Fruit fly (Drosophila melanogaster): ENCODE measurements around the gene Xrp1.
A peak's percentile ranks its signal among the peaks of the same experiment; 100 is the strongest.

Gene Xrp1

dm6 chr3R:18918872-18919339 lies 4.1 kb downstream of the Xrp1 start (continued):
- no peak for TF ChIP-seq nom (GFP tag; optimal IDR thresholded peaks at IDR 0.05)
- no peak for TF ChIP-seq nmo (GFP tag; optimal IDR thresholded peaks at IDR 0.05)
- no peak for TF ChIP-seq CG3995 (GFP tag; optimal IDR thresholded peaks at IDR 0.05)
- no peak for TF ChIP-seq D19B (GFP tag; optimal IDR thresholded peaks at IDR 0.05)
- no peak for TF ChIP-seq Meics (GFP tag; optimal IDR thresholded peaks at IDR 0.05)
- no peak for TF ChIP-seq dmrt11E (tag; optimal IDR thresholded peaks at IDR 0.05)
- TF ChIP-seq CG13287 (GFP tag; IDR thresholded peaks at IDR 0.05; ENCODE audit: partially characterized antibody) = no peak; the same call in 1 of the 2 replicates
- no peak for TF ChIP-seq ttk (GFP tag; IDR thresholded peaks at IDR 0.05)
- no peak for TF ChIP-seq Fer2 (tag; optimal IDR thresholded peaks at IDR 0.05)
- no peak for TF ChIP-seq CG6254 (GFP tag; optimal IDR thresholded peaks at IDR 0.05)
- no peak for TF ChIP-seq CG7372 (GFP tag; IDR thresholded peaks at IDR 0.05)
- no peak for TF ChIP-seq CG10147 (GFP tag; optimal IDR thresholded peaks at IDR 0.05)
- no peak for TF ChIP-seq CG12744 (GFP tag; optimal IDR thresholded peaks at IDR 0.05)
- TF ChIP-seq CG17186 (GFP tag; optimal IDR thresholded peaks at IDR 0.05) = no peak
- TF ChIP-seq gsb-n (tag; optimal IDR thresholded peaks at IDR 0.05) = no peak
- no peak for TF ChIP-seq CG14667 (GFP tag; IDR thresholded peaks at IDR 0.05)
- no peak for TF ChIP-seq hth (optimal IDR thresholded peaks at IDR 0.05)
- TF ChIP-seq Mrtf (GFP tag; IDR thresholded peaks at IDR 0.05) = no peak
- peak; percentile 11 for TF ChIP-seq luna (GFP tag; optimal IDR thresholded peaks at IDR 0.05)
- no peak for TF ChIP-seq cato (GFP tag; optimal IDR thresholded peaks at IDR 0.05; ENCODE audit: borderline replicate concordance)
- TF ChIP-seq tup (GFP tag; optimal IDR thresholded peaks at IDR 0.05) = no peak
- peak; percentile 8 for TF ChIP-seq CG6813 (GFP tag; optimal IDR thresholded peaks at IDR 0.05)
- TF ChIP-seq CG9932 (GFP tag; IDR thresholded peaks at IDR 0.05) = 0 out of 2 replicates have a peak, but pooled peaks have one; percentile 25
- TF ChIP-seq CG14710 (tag; optimal IDR thresholded peaks at IDR 0.05) = no peak
- TF ChIP-seq bcd (GFP tag; optimal IDR thresholded peaks at IDR 0.05) = no peak
- no peak for TF ChIP-seq slp2 (GFP tag; optimal IDR thresholded peaks at IDR 0.05)
- no peak for TF ChIP-seq zen2 (GFP tag; IDR thresholded peaks at IDR 0.05; ENCODE audit: partially characterized antibody)
- no peak for TF ChIP-seq bigmax (GFP tag; optimal IDR thresholded peaks at IDR 0.05)
- TF ChIP-seq unpg (GFP tag; optimal IDR thresholded peaks at IDR 0.05) = no peak
- TF ChIP-seq CG4328 (GFP tag; optimal IDR thresholded peaks at IDR 0.05) = peak; percentile 44
- no peak for TF ChIP-seq Antp (GFP tag; optimal IDR thresholded peaks at IDR 0.05)
- TF ChIP-seq Sin3A (optimal IDR thresholded peaks at IDR 0.05) = no peak
- TF ChIP-seq gem (tag; optimal IDR thresholded peaks at IDR 0.05) = no peak
- no peak for TF ChIP-seq CG17802 (tag; optimal IDR thresholded peaks at IDR 0.05)
- no peak for TF ChIP-seq Gug (GFP tag; IDR thresholded peaks at IDR 0.05)
- TF ChIP-seq Ada2b (GFP tag; IDR thresholded peaks at IDR 0.05) = no peak
- no peak for TF ChIP-seq chn (GFP tag; optimal IDR thresholded peaks at IDR 0.05)
- peak; percentile 51; the same call in 1 of the 3 replicates for TF ChIP-seq Dbx (GFP tag; IDR thresholded peaks at IDR 0.05)
- peak; percentile 73 for TF ChIP-seq lab (GFP tag; optimal IDR thresholded peaks at IDR 0.05)
- TF ChIP-seq CG8089 (GFP tag; optimal IDR thresholded peaks at IDR 0.05) = no peak
- TF ChIP-seq Sry-δ (GFP tag; optimal IDR thresholded peaks at IDR 0.05) = no peak
- TF ChIP-seq pb (GFP tag; optimal IDR thresholded peaks at IDR 0.05) = no peak
- TF ChIP-seq CG34224 (GFP tag; IDR thresholded peaks at IDR 0.05; ENCODE audit: partially characterized antibody) = no peak
- TF ChIP-seq Xbp1 (GFP tag; optimal IDR thresholded peaks at IDR 0.05) = no peak
- no peak for TF ChIP-seq schlank (tag; optimal IDR thresholded peaks at IDR 0.05)
- TF ChIP-seq CG6272 (GFP tag; IDR thresholded peaks at IDR 0.05) = no peak
- TF ChIP-seq pnt (GFP tag; optimal IDR thresholded peaks at IDR 0.05) = no peak
- no peak for TF ChIP-seq lov (optimal IDR thresholded peaks at IDR 0.05)
- TF ChIP-seq lov (GFP tag; IDR thresholded peaks at IDR 0.05) = no peak
- no peak for TF ChIP-seq CG31388 (GFP tag; optimal IDR thresholded peaks at IDR 0.05)
- no peak for TF ChIP-seq gfzf (GFP tag; optimal IDR thresholded peaks at IDR 0.05)
- TF ChIP-seq ac (GFP tag; optimal IDR thresholded peaks at IDR 0.05) = no peak

All from whole organism, embryonic.